Worm (Caenorhabditis elegans) whole organism, midembryonic: ENCODE data around the gene metl-6.

Experiments
- T22C8.4 ChIP-seq: fragments of 200-800 bp; sonication (Bioruptor generic); IDR thresholded peaks from 2 replicates; pipeline ENCODE4 v1.3.6; 2022; ENCODE audit warnings: missing genetic modification characterization, missing compliant biosample characterization
- cog-1 ChIP-seq: sonication (generic microtip); optimal IDR thresholded peaks from 2 replicates; lab custom pipeline; 2016; ENCODE audit warnings: missing genetic modification characterization, missing compliant biosample characterization
- flt-1 ChIP-seq: fragments of 200-800 bp; sonication (Bioruptor generic); IDR thresholded peaks from 2 replicates; pipeline ENCODE4 v1.3.6; 2022; ENCODE audit warnings: missing genetic modification characterization, missing compliant biosample characterization
- klf-2 ChIP-seq: fragments of 200-800 bp; sonication (Bioruptor generic); conservative IDR thresholded peaks from 2 replicates; pipeline ENCODE4 v1.3.6; 2022; ENCODE audit warnings: missing genetic modification reagents, missing genetic modification characterization, missing compliant biosample characterization
- tab-1 ChIP-seq: fragments of 200-800 bp; sonication (Bioruptor generic); IDR thresholded peaks from 2 replicates; pipeline ENCODE4 v1.3.6; 2022; ENCODE audit warnings: missing genetic modification characterization, missing compliant biosample characterization
- ztf-23 ChIP-seq: fragments of 200-800 bp; sonication (Bioruptor generic); IDR thresholded peaks from 2 replicates; pipeline ENCODE4 v1.3.6; 2022; ENCODE audit warnings: missing genetic modification reagents, missing genetic modification characterization, missing compliant biosample characterization
- ztf-29 ChIP-seq: fragments of 200-800 bp; sonication (Bioruptor generic); IDR thresholded peaks from 2 replicates; pipeline ENCODE4 v1.3.6; 2022; ENCODE audit warnings: missing genetic modification reagents, missing genetic modification characterization, missing compliant biosample characterization

ce11 chrIII:3926801-3927200 lies 5.3 kb upstream of the metl-6 start:
- TF ChIP-seq ztf-23 (GFP tag; lab: Robert Waterston, UW) (no peak), T22C8.4 (GFP tag; lab: Robert Waterston, UW) (no peak), ztf-29 (GFP tag; lab: Robert Waterston, UW) (no peak), klf-2 (no peak), tab-1 (GFP tag; lab: Robert Waterston, UW) (no peak), flt-1 (GFP tag; lab: Robert Waterston, UW) (no peak), cog-1 (tag; lab: Kevin White, UChicago) (no peak)
